Worm (Caenorhabditis elegans): ENCODE measurements around the gene F25E5.9.

The F25E5.9 gene

ce11 chrV:7465509-7465908 lies 27.8 kb upstream of the F25E5.9 start, which contains the start of gene F25E5.1 (continued):
- no peak for TF ChIP-seq die-1 (tag; optimal IDR thresholded peaks at IDR 0.05)
- no peak for TF ChIP-seq chd-7 (tag; optimal IDR thresholded peaks at IDR 0.05)
- TF ChIP-seq ccch-3 (GFP tag; optimal IDR thresholded peaks at IDR 0.05) = no peak
- no peak for TF ChIP-seq nhr-90 (tag; optimal IDR thresholded peaks at IDR 0.05)
- TF ChIP-seq attf-5 (GFP tag; optimal IDR thresholded peaks at IDR 0.05) = peak; percentile 91
- TF ChIP-seq nfya-1 (tag; optimal IDR thresholded peaks at IDR 0.05; ENCODE audit: borderline replicate concordance, insufficient read depth) = no peak
- TF ChIP-seq zfh-2 (GFP tag; conservative IDR thresholded peaks at IDR 0.05) = no peak
- TF ChIP-seq C06A6.2 (GFP tag; conservative IDR thresholded peaks at IDR 0.05) = no peak
- no peak for TF ChIP-seq ztf-3 (GFP tag; optimal IDR thresholded peaks at IDR 0.05)
- TF ChIP-seq T07F8.4 (tag; optimal IDR thresholded peaks at IDR 0.05) = no peak
- TF ChIP-seq D2030.7 (GFP tag; IDR thresholded peaks at IDR 0.05) = no peak
- TF ChIP-seq him-1 (tag; optimal IDR thresholded peaks at IDR 0.05) = no peak
- no peak for TF ChIP-seq F57C9.4 (tag; optimal IDR thresholded peaks at IDR 0.05)
- no peak for TF ChIP-seq let-607 (tag; optimal IDR thresholded peaks at IDR 0.05)
- TF ChIP-seq atf-7 (tag; optimal IDR thresholded peaks at IDR 0.05) = no peak
- no peak for TF ChIP-seq hlh-12 (tag; optimal IDR thresholded peaks at IDR 0.05)
- TF ChIP-seq dox-1 (GFP tag; IDR thresholded peaks at IDR 0.05) = no peak; the same call in 1 of the 2 replicates

- TF ChIP-seq B0035.1 (tag; optimal IDR thresholded peaks at IDR 0.05) (no peak), lin-35 (GFP tag; optimal IDR thresholded peaks at IDR 0.05) (no peak), nhr-80 (tag; optimal IDR thresholded peaks at IDR 0.05) (no peak), nhr-120 (GFP tag; IDR thresholded peaks at IDR 0.05) (no peak), tbp1 (GFP tag; optimal IDR thresholded peaks at IDR 0.05) (no peak), mes-4 (tag; optimal IDR thresholded peaks at IDR 0.05) (no peak), pbrm-1 (GFP tag; IDR thresholded peaks at IDR 0.05) (no peak), ceh-58 (GFP tag; IDR thresholded peaks at IDR 0.05) (no peak), ceh-91 (GFP tag; IDR thresholded peaks at IDR 0.05) (no peak), let-526 (GFP tag; IDR thresholded peaks at IDR 0.05) (no peak), dpff-1 (tag; optimal IDR thresholded peaks at IDR 0.05) (no peak), tlf-1 (GFP tag; optimal IDR thresholded peaks at IDR 0.05) (no peak), Y53F4B.3 (GFP tag; IDR thresholded peaks at IDR 0.05) (no peak), unc-62 (GFP tag; optimal IDR thresholded peaks at IDR 0.05) (no peak), him-1 (tag; optimal IDR thresholded peaks at IDR 0.05) (no peak), hmg-20 (GFP tag; IDR thresholded peaks at IDR 0.05) (no peak)
Measured at ce11 chrV:7464696-7465095, 27.0 kb upstream of the F25E5.9 start, which contains the start of gene srh-89. TSS of gene srh-89 (minus strand) at chrV:7464796.

- no peak for TF ChIP-seq tlf-1 (GFP tag; optimal IDR thresholded peaks at IDR 0.05)
Measured at ce11 chrV:7460898-7461297, 23.2 kb upstream of the F25E5.9 start, which contains the start of gene srh-92. TSS of gene srh-92 (minus strand) at chrV:7460998.

ce11 chrV:7455008-7455407 lies 17.3 kb upstream of the F25E5.9 start, which contains the start of gene F25E5.2:
TSS of gene F25E5.2 (plus strand) at chrV:7455308.
- TF ChIP-seq unc-62 (GFP tag; optimal IDR thresholded peaks at IDR 0.05) (no peak), F57C9.4 (tag; optimal IDR thresholded peaks at IDR 0.05) (no peak), bed-2 (GFP tag; IDR thresholded peaks at IDR 0.05) (no peak), atf-7 (tag; optimal IDR thresholded peaks at IDR 0.05) (no peak), nfya-2 (GFP tag; IDR thresholded peaks at IDR 0.05) (no peak), Y79H2A.3 (GFP tag; conservative IDR thresholded peaks at IDR 0.05) (no peak), pbrm-1 (GFP tag; IDR thresholded peaks at IDR 0.05) (no peak), xnd-1 (tag; optimal IDR thresholded peaks at IDR 0.05) (no peak), let-526 (GFP tag; IDR thresholded peaks at IDR 0.05) (no peak), nhr-27 (tag; optimal IDR thresholded peaks at IDR 0.05) (no peak), aptf-2 (GFP tag; conservative IDR thresholded peaks at IDR 0.05) (no peak), fkh-3 (tag; optimal IDR thresholded peaks at IDR 0.05) (no peak), cebp-1 (GFP tag; IDR thresholded peaks at IDR 0.05) (no peak), cebp-1 (tag; optimal IDR thresholded peaks at IDR 0.05) (no peak), Y67H2A.10 (GFP tag; conservative IDR thresholded peaks at IDR 0.05) (no peak), efl-1 (GFP tag; optimal IDR thresholded peaks at IDR 0.05) (no peak), hmg-20 (GFP tag; IDR thresholded peaks at IDR 0.05) (no peak), mxl-1 (tag; optimal IDR thresholded peaks at IDR 0.05) (no peak), F23B12.7 (tag; optimal IDR thresholded peaks at IDR 0.05; ENCODE audit: insufficient read depth) (no peak), egl-18 (GFP tag; IDR thresholded peaks at IDR 0.05) (no peak)

Data from whole organism, young adult.